Worm (Caenorhabditis elegans): Measurements from ENCODE around the gene F28F8.7.

DNA sequence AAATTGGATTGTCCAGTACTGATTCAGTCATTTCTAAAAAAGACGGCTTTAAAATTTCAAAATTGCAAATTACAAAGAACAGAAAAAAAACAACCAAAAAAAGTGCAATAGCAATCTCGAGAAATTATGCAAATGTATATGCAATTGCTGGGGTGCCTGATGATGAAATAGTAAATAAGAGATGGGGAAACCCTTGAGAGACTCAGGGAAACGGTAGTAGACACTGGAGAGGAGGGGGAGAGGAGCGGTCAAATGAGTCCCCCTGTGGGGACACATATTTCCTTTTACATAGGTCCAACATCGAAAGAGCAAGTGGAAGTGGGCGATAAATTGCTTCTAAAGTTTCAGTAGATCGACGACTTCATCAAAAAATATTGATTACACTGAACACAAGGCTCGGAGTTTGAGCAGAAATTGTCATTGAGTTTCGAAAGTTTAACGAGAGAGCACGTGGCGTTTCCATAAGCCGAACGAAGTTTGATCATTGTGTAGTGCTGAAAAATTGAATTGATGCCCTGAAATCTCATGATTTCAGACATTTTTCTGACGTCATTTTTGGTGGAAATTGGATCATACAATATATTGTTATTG is 20.0 kb upstream of the F28F8.7 start, which contains the start of the genes fbxa-153 and str-12:
- TF ChIP-seq tab-1 (GFP tag; IDR thresholded peaks at IDR 0.05) (no peak), cog-1 (tag; optimal IDR thresholded peaks at IDR 0.05) (peak; percentile 22), flt-1 (GFP tag; IDR thresholded peaks at IDR 0.05) (peak; percentile 45), ztf-29 (GFP tag; IDR thresholded peaks at IDR 0.05) (no peak), ztf-23 (GFP tag; IDR thresholded peaks at IDR 0.05) (no peak), klf-2 (GFP tag; conservative IDR thresholded peaks at IDR 0.05) (no peak), T22C8.4 (GFP tag; IDR thresholded peaks at IDR 0.05) (no peak)

All from whole organism, midembryonic.